Worm (Caenorhabditis elegans) whole organism, young adult: ENCODE data around the gene nifk-1.

ENCODE experiments used
- B0035.1 ChIP-seq: sonication (generic microtip); optimal IDR thresholded peaks from 2 replicates; lab custom pipeline; 2016; ENCODE audit warnings: missing genetic modification characterization, mild to moderate bottlenecking, missing compliant biosample characterization, missing genotype, missing genetic modification reagents
- D2030.7 ChIP-seq: fragments of 200-800 bp; sonication (Bioruptor generic); IDR thresholded peaks from 2 replicates; pipeline ENCODE4 v1.3.6; 2022; ENCODE audit warnings: missing genetic modification reagents, missing genetic modification characterization, missing compliant biosample characterization
- F10E7.11 ChIP-seq: sonication (generic microtip); optimal IDR thresholded peaks from 2 replicates; lab custom pipeline; 2017; ENCODE audit warnings: mild to moderate bottlenecking, missing genetic modification characterization, moderate library complexity, missing compliant biosample characterization
- F22D6.2 ChIP-seq: sonication (generic microtip); optimal IDR thresholded peaks from 2 replicates; lab custom pipeline; 2016; ENCODE audit warnings: mild to moderate bottlenecking, missing genetic modification characterization, missing compliant biosample characterization
- F39B2.1 ChIP-seq: fragments of 200-800 bp; sonication (Bioruptor generic); IDR thresholded peaks from 2 replicates; pipeline ENCODE4 v1.3.6; 2022; ENCODE audit warnings: missing genetic modification reagents, missing genetic modification characterization, missing compliant biosample characterization
- F49E8.2 ChIP-seq: sonication (generic microtip); optimal IDR thresholded peaks from 3 replicates; lab custom pipeline; 2017; ENCODE audit warnings: missing genetic modification characterization, mild to moderate bottlenecking, missing compliant biosample characterization, antibody characterized with exemption, moderate library complexity; ENCODE audit not compliant: insufficient read depth
- F55B11.4 ChIP-seq: sonication (generic microtip); optimal IDR thresholded peaks from 2 replicates; lab custom pipeline; 2016; ENCODE audit warnings: missing compliant biosample characterization, missing genetic modification characterization, borderline replicate concordance; ENCODE audit not compliant: insufficient read depth
- F57C9.4 ChIP-seq: sonication (generic microtip); optimal IDR thresholded peaks from 2 replicates; lab custom pipeline; 2017; ENCODE audit warnings: mild to moderate bottlenecking, missing genetic modification characterization, missing compliant biosample characterization
- K12H6.12 ChIP-seq: fragments of 200-800 bp; sonication (Bioruptor generic); optimal IDR thresholded peaks from 2 replicates; lab custom pipeline; 2018; ENCODE audit warnings: mild to moderate bottlenecking, missing genetic modification characterization, missing compliant biosample characterization
- T26A5.8 ChIP-seq: sonication (generic microtip); optimal IDR thresholded peaks from 2 replicates; lab custom pipeline; 2016; ENCODE audit warnings: missing genetic modification characterization, missing compliant biosample characterization
- Y56A3A.18 ChIP-seq: fragments of 200-800 bp; sonication (Bioruptor generic); IDR thresholded peaks from 2 replicates; pipeline ENCODE4 v1.3.6; 2022; ENCODE audit warnings: missing genetic modification reagents, missing genetic modification characterization, missing compliant biosample characterization
- ZK185.1 ChIP-seq: sonication (generic microtip); optimal IDR thresholded peaks from 2 replicates; lab custom pipeline; 2016; ENCODE audit warnings: mild to moderate bottlenecking, missing genetic modification characterization, missing compliant biosample characterization; ENCODE audit not compliant: poor library complexity, severe bottlenecking
- aptf-2 ChIP-seq: fragments of 200-800 bp; sonication (Bioruptor generic); conservative IDR thresholded peaks from 2 replicates; pipeline ENCODE4 v1.3.6; 2022; ENCODE audit warnings: missing genetic modification reagents, missing genetic modification characterization, missing compliant biosample characterization
- atf-7 ChIP-seq: sonication (generic microtip); optimal IDR thresholded peaks from 2 replicates; lab custom pipeline; 2017; ENCODE audit warnings: mild to moderate bottlenecking, missing genetic modification characterization, missing compliant biosample characterization
- attf-6 ChIP-seq: fragments of 200-800 bp; sonication (Bioruptor generic); IDR thresholded peaks from 2 replicates; pipeline ENCODE4 v1.3.6; 2022; ENCODE audit warnings: missing genetic modification reagents, missing genetic modification characterization, missing compliant biosample characterization
- bed-1 ChIP-seq: fragments of 200-800 bp; sonication (Bioruptor generic); IDR thresholded peaks from 2 replicates; pipeline ENCODE4 v1.3.6; 2022; ENCODE audit warnings: missing genetic modification reagents, missing genetic modification characterization, missing compliant biosample characterization
- cebp-1 ChIP-seq, 2 experiments: fragments of 200-800 bp in 1 of 2; sonication (Bioruptor generic) in 1 of 2; sonication (generic microtip) in 1 of 2; IDR thresholded peaks in 1 of 2; optimal IDR thresholded peaks in 1 of 2; 2 replicates each; pipeline versions ENCODE4 v1.3.6 to Lab custom; 2017 to 2022; ENCODE audit warnings: missing compliant biosample characterization in 2 of 2, missing genetic modification characterization in 2 of 2, mild to moderate bottlenecking in 1 of 2, missing genetic modification reagents in 1 of 2, moderate library complexity in 1 of 2
- cebp-2 ChIP-seq: fragments of 200-800 bp; sonication (Bioruptor generic); IDR thresholded peaks from 2 replicates; pipeline ENCODE4 v1.3.6; 2022; ENCODE audit warnings: missing genetic modification characterization, missing compliant biosample characterization
- ceh-27 ChIP-seq: fragments of 200-800 bp; sonication (Bioruptor generic); optimal IDR thresholded peaks from 2 replicates; lab custom pipeline; 2018; ENCODE audit warnings: mild to moderate bottlenecking, missing genetic modification characterization, moderate library complexity, missing compliant biosample characterization
- ceh-79 ChIP-seq: sonication (generic microtip); optimal IDR thresholded peaks from 2 replicates; lab custom pipeline; 2017; ENCODE audit warnings: mild to moderate bottlenecking, missing genetic modification characterization, missing compliant biosample characterization
- ceh-91 ChIP-seq: fragments of 200-800 bp; sonication (Bioruptor generic); IDR thresholded peaks from 2 replicates; pipeline ENCODE4 v1.3.6; 2022; ENCODE audit warnings: missing genetic modification reagents, missing genetic modification characterization, missing compliant biosample characterization
- egl-18 ChIP-seq: fragments of 200-800 bp; sonication (Bioruptor generic); IDR thresholded peaks from 2 replicates; pipeline ENCODE4 v1.3.6; 2022; ENCODE audit warnings: missing genetic modification reagents, missing genetic modification characterization, missing compliant biosample characterization
- ets-4 ChIP-seq: fragments of 200-800 bp; sonication (Bioruptor generic); optimal IDR thresholded peaks from 2 replicates; lab custom pipeline; 2018; ENCODE audit warnings: mild to moderate bottlenecking, missing genetic modification characterization, missing compliant biosample characterization
- fkh-3 ChIP-seq: sonication (generic microtip); optimal IDR thresholded peaks from 2 replicates; lab custom pipeline; 2016; ENCODE audit warnings: mild to moderate bottlenecking, missing genetic modification characterization, missing compliant biosample characterization
- gei-17 ChIP-seq: fragments of 200-800 bp; sonication (Bioruptor generic); optimal IDR thresholded peaks from 2 replicates; lab custom pipeline; 2018; ENCODE audit warnings: mild to moderate bottlenecking, missing genetic modification characterization, missing compliant biosample characterization
- hlh-12 ChIP-seq: sonication (generic microtip); optimal IDR thresholded peaks from 2 replicates; lab custom pipeline; 2016; ENCODE audit warnings: missing genetic modification characterization, missing compliant biosample characterization
- hsf-1 ChIP-seq: fragments of 200-800 bp; sonication (Bioruptor generic); IDR thresholded peaks from 2 replicates; pipeline ENCODE4 v1.3.6; 2022; ENCODE audit warnings: missing genetic modification reagents, missing genetic modification characterization, missing compliant biosample characterization
- let-526 ChIP-seq: fragments of 200-800 bp; sonication (Bioruptor generic); IDR thresholded peaks from 2 replicates; pipeline ENCODE4 v1.3.6; 2022; ENCODE audit warnings: missing genetic modification reagents, missing genetic modification characterization, missing compliant biosample characterization
- lin-35 ChIP-seq, 3 experiments: fragments of 150-350 bp in 2 of 3; sonication (generic microtip) in 1 of 3; optimal IDR thresholded peaks; 2 replicates each; lab custom pipeline; 2014 to 2018; ENCODE audit warnings: missing biosample characterization in 3 of 3, missing genetic modification characterization in 3 of 3, missing genetic modification reagents in 3 of 3
- madf-3 ChIP-seq: fragments of 200-800 bp; sonication (Bioruptor generic); IDR thresholded peaks from 2 replicates; pipeline ENCODE4 v1.3.6; 2022; ENCODE audit warnings: missing genetic modification reagents, missing genetic modification characterization, missing compliant biosample characterization
- madf-6 ChIP-seq: fragments of 200-800 bp; sonication (Bioruptor generic); IDR thresholded peaks from 2 replicates; pipeline ENCODE4 v1.3.6; 2022; ENCODE audit warnings: missing genetic modification reagents, missing genetic modification characterization, missing compliant biosample characterization
- madf-8 ChIP-seq: fragments of 200-800 bp; sonication (Bioruptor generic); conservative IDR thresholded peaks from 2 replicates; pipeline ENCODE4 v1.3.6; 2022; ENCODE audit warnings: missing genetic modification reagents, missing genetic modification characterization, missing compliant biosample characterization
- mcd-1 ChIP-seq: fragments of 200-800 bp; sonication (Bioruptor generic); IDR thresholded peaks from 2 replicates; pipeline ENCODE4 v1.3.6; 2022; ENCODE audit warnings: missing genetic modification reagents, missing genetic modification characterization, missing compliant biosample characterization
- nhr-179 ChIP-seq: sonication (generic microtip); optimal IDR thresholded peaks from 2 replicates; lab custom pipeline; 2016; ENCODE audit warnings: mild to moderate bottlenecking, missing genetic modification characterization, missing compliant biosample characterization
- repo-1 ChIP-seq: sonication (generic microtip); optimal IDR thresholded peaks from 2 replicates; lab custom pipeline; 2017; ENCODE audit warnings: mild to moderate bottlenecking, missing genetic modification characterization, missing compliant biosample characterization
- sdz-38 ChIP-seq: sonication (generic microtip); optimal IDR thresholded peaks from 2 replicates; lab custom pipeline; 2016; ENCODE audit warnings: missing genotype, missing genetic modification characterization, missing compliant biosample characterization
- tbp1 ChIP-seq: fragments of 200-800 bp; sonication (Bioruptor generic); optimal IDR thresholded peaks from 2 replicates; lab custom pipeline; 2018; ENCODE audit warnings: mild to moderate bottlenecking, missing genetic modification characterization, missing compliant biosample characterization
- zim-3 ChIP-seq: sonication (generic microtip); optimal IDR thresholded peaks from 2 replicates; lab custom pipeline; 2017; ENCODE audit warnings: mild to moderate bottlenecking, missing genetic modification characterization, moderate library complexity, missing compliant biosample characterization
- ztf-25 ChIP-seq: fragments of 200-800 bp; sonication (Bioruptor generic); IDR thresholded peaks from 2 replicates; pipeline ENCODE4 v1.3.6; 2022; ENCODE audit warnings: missing genetic modification reagents, missing genetic modification characterization, missing compliant biosample characterization
- ztf-28 ChIP-seq: fragments of 200-800 bp; sonication (Bioruptor generic); IDR thresholded peaks from 2 replicates; pipeline ENCODE4 v1.3.6; 2022; ENCODE audit warnings: missing genetic modification reagents, missing genetic modification characterization, missing compliant biosample characterization
- ztf-6 ChIP-seq: fragments of 200-800 bp; sonication (Bioruptor generic); IDR thresholded peaks from 2 replicates; pipeline ENCODE4 v1.3.6; 2022; ENCODE audit warnings: missing genetic modification reagents, missing genetic modification characterization, missing compliant biosample characterization

nifk-1 gene

ce11 chrIII:4659426-4659825 is 33.7 kb downstream of the nifk-1 start:
- no peak for TF ChIP-seq zim-3 (tag; lab: Kevin White, UChicago)
- peak; percentile 72 for TF ChIP-seq ceh-27 (GFP tag; lab: Kevin White, UChicago)

ce11 chrIII:4658384-4658844 is 34.7 kb downstream of the nifk-1 start, which contains the start of gene cdka-1:
Gene cdka-1 (plus strand): TSS chrIII:4658794.
- TF ChIP-seq lin-35 (GFP tag; optimal IDR thresholded peaks at IDR 0.05; lab: Kevin White, UChicago) (peak in 1 of 3 experiments; percentile 45), cebp-1 (GFP tag; IDR thresholded peaks at IDR 0.05; lab: Robert Waterston, UW) (no peak), cebp-1 (tag; optimal IDR thresholded peaks at IDR 0.05; lab: Kevin White, UChicago) (peak; percentile 86), K12H6.12 (tag; lab: Kevin White, UChicago) (peak; percentile 60), ztf-28 (no peak), atf-7 (tag; lab: Kevin White, UChicago) (peak; percentile 47), fkh-3 (tag; lab: Kevin White, UChicago) (no peak)

ce11 chrIII:4657386-4657785 is 35.7 kb downstream of the nifk-1 start:
- TF ChIP-seq cebp-1 (GFP tag; IDR thresholded peaks at IDR 0.05; lab: Robert Waterston, UW) (no peak), cebp-1 (tag; optimal IDR thresholded peaks at IDR 0.05; lab: Kevin White, UChicago) (no peak), madf-8 (GFP tag; lab: Robert Waterston, UW) (no peak), ceh-91 (GFP tag; lab: Robert Waterston, UW) (no peak), F10E7.11 (tag; lab: Kevin White, UChicago) (no peak), ztf-25 (GFP tag; lab: Robert Waterston, UW) (no peak)

ce11 chrIII:4656415-4656814 is 36.7 kb downstream of the nifk-1 start:
- TF ChIP-seq mcd-1 (peak; percentile 16; the same call in 1 of the 2 replicates), let-526 (GFP tag; lab: Robert Waterston, UW) (no peak), ets-4 (GFP tag; lab: Kevin White, UChicago) (no peak), attf-6 (GFP tag; lab: Robert Waterston, UW) (no peak), Y56A3A.18 (no peak), bed-1 (no peak), ztf-28 (no peak), F57C9.4 (tag; lab: Kevin White, UChicago) (no peak), cebp-2 (GFP tag; lab: Robert Waterston, UW) (no peak), F39B2.1 (GFP tag; lab: Robert Waterston, UW) (no peak), madf-3 (no peak), gei-17 (GFP tag; lab: Kevin White, UChicago) (no peak), ceh-79 (no peak), F55B11.4 (tag; lab: Kevin White, UChicago) (no peak), ztf-6 (GFP tag; lab: Robert Waterston, UW) (no peak), K12H6.12 (tag; lab: Kevin White, UChicago) (peak; percentile 57), hlh-12 (tag; lab: Kevin White, UChicago) (no peak), madf-6 (no peak), hsf-1 (no peak), B0035.1 (tag; lab: Kevin White, UChicago) (no peak), aptf-2 (GFP tag; lab: Robert Waterston, UW) (no peak), F49E8.2 (no peak), zim-3 (tag; lab: Kevin White, UChicago) (no peak), ztf-25 (GFP tag; lab: Robert Waterston, UW) (no peak), F22D6.2 (no peak), sdz-38 (tag; lab: Kevin White, UChicago) (no peak), ZK185.1 (tag; lab: Kevin White, UChicago) (no peak), repo-1 (no peak), T26A5.8 (no peak), ceh-27 (GFP tag; lab: Kevin White, UChicago) (peak; percentile 41), cebp-1 (GFP tag; IDR thresholded peaks at IDR 0.05; lab: Robert Waterston, UW) (no peak), cebp-1 (tag; optimal IDR thresholded peaks at IDR 0.05; lab: Kevin White, UChicago) (peak; percentile 39), D2030.7 (no peak), tbp1 (GFP tag; lab: Kevin White, UChicago) (no peak), nhr-179 (tag; lab: Kevin White, UChicago) (no peak), egl-18 (no peak)
